Worm (Caenorhabditis elegans): ENCODE data around the gene srd-2.

DNA sequence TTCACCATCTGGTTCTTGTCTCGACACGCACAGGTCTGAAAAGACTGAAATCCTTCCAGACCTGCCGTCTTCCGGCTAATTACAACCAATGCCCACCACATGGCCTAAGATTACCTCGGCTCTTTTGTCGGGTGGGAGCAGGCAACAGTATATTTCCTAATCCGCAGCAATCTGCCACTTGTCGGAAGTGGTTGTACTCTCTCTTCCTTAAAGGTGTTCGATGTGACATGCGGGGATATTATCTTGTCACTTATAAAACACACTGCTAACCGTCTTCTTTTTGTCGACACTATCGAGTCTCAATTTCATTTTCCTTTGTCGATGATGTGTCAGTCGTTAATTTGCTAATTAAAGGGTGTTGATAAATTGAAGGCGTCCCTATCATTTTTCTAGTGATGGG lies 43.6 kb downstream of the srd-2 start, which contains the start of gene F27E5.3:
- TF ChIP-seq lin-15B (tag; optimal IDR thresholded peaks at IDR 0.05) (no peak), snpc-4 (tag; optimal IDR thresholded peaks at IDR 0.05) (no peak), elt-3 (tag; optimal IDR thresholded peaks at IDR 0.05) (no peak), fos-1 (tag; optimal IDR thresholded peaks at IDR 0.05) (no peak), skn-1 (tag; optimal IDR thresholded peaks at IDR 0.05) (no peak), elt-1 (tag; optimal IDR thresholded peaks at IDR 0.05) (no peak), elt-2 (tag; optimal IDR thresholded peaks at IDR 0.05) (no peak), nhr-28 (tag; optimal IDR thresholded peaks at IDR 0.05) (no peak), ceh-82 (tag; optimal IDR thresholded peaks at IDR 0.05) (no peak)

All from whole organism, L3 larva.